Worm (Caenorhabditis elegans) whole organism, L1 larva: ENCODE measurements around the gene fzr-1.

Experiments used
- ama-1 ChIP-seq: fragments of 150-350 bp; optimal IDR thresholded peaks from 2 replicates; lab custom pipeline; 2014
- ces-1 ChIP-seq: fragments of 150-350 bp; optimal IDR thresholded peaks from 2 replicates; lab custom pipeline; 2014; ENCODE audit warnings: missing biosample characterization, missing genetic modification reagents, missing genetic modification characterization
- fkh-10 ChIP-seq: sonication (generic microtip); optimal IDR thresholded peaks from 2 replicates; lab custom pipeline; 2017; ENCODE audit warnings: missing biosample characterization, missing genetic modification reagents, missing genetic modification characterization
- fkh-4 ChIP-seq: sonication (generic microtip); optimal IDR thresholded peaks from 2 replicates; lab custom pipeline; 2016; ENCODE audit warnings: missing compliant biosample characterization, missing genetic modification characterization, borderline replicate concordance
- fos-1 ChIP-seq: fragments of 150-350 bp; optimal IDR thresholded peaks from 2 replicates; lab custom pipeline; 2014; ENCODE audit warnings: missing biosample characterization, missing genetic modification characterization
- lsy-2 ChIP-seq, 2 experiments: fragments of 150-350 bp; optimal IDR thresholded peaks; 2 replicates each; lab custom pipeline; 2014; ENCODE audit warnings: missing biosample characterization in 2 of 2, missing genetic modification characterization in 2 of 2
- pag-3 ChIP-seq: sonication (generic microtip); optimal IDR thresholded peaks from 2 replicates; lab custom pipeline; 2017; ENCODE audit warnings: missing genetic modification characterization, mild to moderate bottlenecking, missing compliant biosample characterization, antibody characterized with exemption, borderline replicate concordance; ENCODE audit not compliant: insufficient read depth
- pax-3 ChIP-seq: fragments of 200-800 bp; sonication (Bioruptor generic); optimal IDR thresholded peaks from 2 replicates; lab custom pipeline; 2018; ENCODE audit warnings: mild to moderate bottlenecking, missing genetic modification characterization, moderate library complexity, missing compliant biosample characterization
- skn-1 ChIP-seq: fragments of 150-350 bp; optimal IDR thresholded peaks from 2 replicates; lab custom pipeline; 2014; ENCODE audit warnings: missing biosample characterization, missing genetic modification characterization
- snpc-4 ChIP-seq: fragments of 150-350 bp; optimal IDR thresholded peaks from 2 replicates; lab custom pipeline; 2014; ENCODE audit warnings: missing biosample characterization, missing genetic modification characterization
- zag-1 ChIP-seq: fragments of 150-350 bp; optimal IDR thresholded peaks from 2 replicates; lab custom pipeline; 2014; ENCODE audit warnings: missing biosample characterization, missing genetic modification characterization

DNA sequence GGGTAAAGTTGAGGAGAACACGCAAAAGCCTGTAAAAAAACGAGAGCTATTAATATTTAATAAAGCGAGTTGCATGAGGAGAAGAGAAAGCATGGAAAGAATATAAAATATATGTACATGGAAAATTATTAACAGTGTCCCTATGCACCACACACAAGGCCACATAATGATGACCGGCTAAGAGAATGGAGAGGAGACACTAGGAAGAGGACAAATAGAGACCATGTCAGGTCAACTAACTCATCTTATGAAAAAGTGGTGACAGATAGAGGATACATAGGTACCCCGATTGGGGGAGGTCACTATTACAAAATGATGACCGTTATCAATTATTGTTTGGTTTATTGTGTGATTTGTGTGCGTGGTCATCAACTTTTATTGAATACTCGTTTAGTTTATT, at the start of gene fzr-1:
- no peak for TF ChIP-seq fkh-10 (GFP tag; lab: Kevin White, UChicago)
- no peak for TF ChIP-seq lsy-2 (tag; optimal IDR thresholded peaks at IDR 0.05; lab: Kevin White, UChicago)
- TF ChIP-seq pax-3, result no peak
- TF ChIP-seq skn-1 (tag; lab: Kevin White, UChicago), result no peak
- TF ChIP-seq ama-1 (lab: Kevin White, UChicago), result no peak
- TF ChIP-seq zag-1 (tag; lab: Kevin White, UChicago), result no peak
- no peak for TF ChIP-seq snpc-4 (tag; lab: Kevin White, UChicago)
- TF ChIP-seq fkh-4 (tag; lab: Kevin White, UChicago), result no peak
- no peak for TF ChIP-seq ces-1 (GFP tag; lab: Kevin White, UChicago)
- TF ChIP-seq fos-1 (tag; lab: Kevin White, UChicago), result no peak
- no peak for TF ChIP-seq pag-3
